Fruit fly (Drosophila melanogaster) whole organism, embryonic: ENCODE results near the gene nst.
A peak's percentile ranks its signal among the peaks of the same experiment; 100 is the strongest.

ENCODE experiments used
- ATbp ChIP-seq: fragments of 200-800 bp; sonication (Bioruptor generic); optimal IDR thresholded peaks from 2 replicates; lab custom pipeline; 2017; ENCODE audit warnings: missing biosample characterization, mild to moderate bottlenecking, missing genetic modification characterization, missing genetic modification reagents
- CG10147 ChIP-seq: fragments of 200-800 bp; sonication (Bioruptor generic); optimal IDR thresholded peaks from 2 replicates; lab custom pipeline; 2019; ENCODE audit warnings: missing biosample characterization, mild to moderate bottlenecking, missing genetic modification characterization, moderate library complexity
- CG10209 ChIP-seq: fragments of 200-800 bp; sonication (Bioruptor generic); optimal IDR thresholded peaks from 3 replicates; lab custom pipeline; 2017; ENCODE audit warnings: missing biosample characterization, mild to moderate bottlenecking, missing genetic modification characterization, missing genetic modification reagents
- CG11696 ChIP-seq: fragments of 200-800 bp; sonication (Bioruptor generic); IDR thresholded peaks from 2 replicates; pipeline ENCODE4 v1.3.6; 2022; ENCODE audit warnings: missing biosample characterization, missing genetic modification characterization
- CG13775 ChIP-seq: fragments of 200-800 bp; sonication (Bioruptor generic); optimal IDR thresholded peaks from 3 replicates; lab custom pipeline; 2017; ENCODE audit warnings: missing biosample characterization, mild to moderate bottlenecking, missing genetic modification characterization
- CG14860 ChIP-seq: fragments of 200-800 bp; sonication (Bioruptor generic); IDR thresholded peaks from 3 replicates; pipeline ENCODE4 v1.3.6; 2022; ENCODE audit warnings: missing biosample characterization, missing genetic modification characterization; ENCODE audit not compliant: partially characterized antibody
- CG16863 ChIP-seq: fragments of 200-800 bp; sonication (Bioruptor generic); optimal IDR thresholded peaks from 3 replicates; lab custom pipeline; 2016; ENCODE audit warnings: missing biosample characterization, missing genetic modification characterization
- CG18476 ChIP-seq: fragments of 200-800 bp; sonication (Bioruptor generic); optimal IDR thresholded peaks from 2 replicates; lab custom pipeline; 2016; ENCODE audit warnings: missing biosample characterization, mild to moderate bottlenecking, missing genetic modification characterization
- CG2678 ChIP-seq: fragments of 200-800 bp; sonication (Bioruptor generic); optimal IDR thresholded peaks from 3 replicates; lab custom pipeline; 2019; ENCODE audit warnings: missing biosample characterization, mild to moderate bottlenecking, missing genetic modification characterization, moderate library complexity
- CG2712 ChIP-seq: fragments of 200-800 bp; optimal IDR thresholded peaks from 3 replicates; lab custom pipeline; 2019; ENCODE audit warnings: missing biosample characterization, mild to moderate bottlenecking, missing genetic modification characterization, moderate library complexity
- CG31388 ChIP-seq: fragments of 200-800 bp; sonication (Bioruptor generic); optimal IDR thresholded peaks from 2 replicates; lab custom pipeline; 2016; ENCODE audit warnings: missing biosample characterization, missing genetic modification characterization
- CG3726 ChIP-seq: fragments of 200-800 bp; sonication (Bioruptor generic); IDR thresholded peaks from 3 replicates; pipeline ENCODE4, ENCODE4 v1.3.6; 2022; ENCODE audit warnings: missing biosample characterization, missing genetic modification characterization
- CG4328 ChIP-seq: fragments of 200-800 bp; sonication (Bioruptor generic); optimal IDR thresholded peaks from 3 replicates; lab custom pipeline; 2017; ENCODE audit warnings: missing biosample characterization, missing genetic modification reagents, missing genetic modification characterization
- CG43689 ChIP-seq: fragments of 200-800 bp; sonication (Bioruptor generic); IDR thresholded peaks from 2 replicates; pipeline ENCODE4 v1.3.6; 2022; ENCODE audit warnings: missing biosample characterization, missing genetic modification characterization
- CG4424 ChIP-seq: fragments of 200-800 bp; sonication (Bioruptor generic); optimal IDR thresholded peaks from 3 replicates; lab custom pipeline; 2016; ENCODE audit warnings: missing biosample characterization, missing genetic modification characterization
- CG4617 ChIP-seq: fragments of 200-800 bp; sonication (Bioruptor generic); optimal IDR thresholded peaks from 3 replicates; lab custom pipeline; 2016; ENCODE audit warnings: missing biosample characterization, missing genetic modification characterization, borderline replicate concordance
- CG4707 ChIP-seq: fragments of 200-800 bp; sonication (Bioruptor generic); optimal IDR thresholded peaks from 2 replicates; lab custom pipeline; 2018; ENCODE audit warnings: missing biosample characterization, mild to moderate bottlenecking, missing genetic modification characterization, moderate library complexity
- CG4854 ChIP-seq: fragments of 200-800 bp; sonication (Bioruptor generic); optimal IDR thresholded peaks from 2 replicates; lab custom pipeline; 2016; ENCODE audit warnings: missing biosample characterization, missing genetic modification characterization, inconsistent platforms
- CG8359 ChIP-seq: fragments of 200-800 bp; sonication (Bioruptor generic); optimal IDR thresholded peaks from 2 replicates; lab custom pipeline; 2017; ENCODE audit warnings: missing biosample characterization, mild to moderate bottlenecking, missing genetic modification characterization, borderline replicate concordance
- CG9609 ChIP-seq: fragments of 200-800 bp; sonication (Bioruptor generic); optimal IDR thresholded peaks from 3 replicates; lab custom pipeline; 2016; ENCODE audit warnings: missing biosample characterization, missing genetic modification characterization
- CG9797 ChIP-seq: fragments of 200-800 bp; sonication (Bioruptor generic); optimal IDR thresholded peaks from 3 replicates; lab custom pipeline; 2018; ENCODE audit warnings: missing biosample characterization, mild to moderate bottlenecking, missing genetic modification characterization
- CTCF ChIP-seq: fragments of 200-800 bp; sonication (Bioruptor generic); optimal IDR thresholded peaks from 2 replicates; lab custom pipeline; 2017; ENCODE audit warnings: missing biosample characterization, mild to moderate bottlenecking, missing genetic modification characterization, moderate library complexity
- Dref ChIP-seq: fragments of 200-800 bp; sonication (Bioruptor generic); IDR thresholded peaks from 2 replicates; pipeline ENCODE4 v1.3.6; 2022; ENCODE audit warnings: missing biosample characterization, missing genetic modification characterization
- Ets65A ChIP-seq: fragments of 200-800 bp; sonication (Bioruptor generic); peaks from one replicate; lab custom pipeline; 2016; ENCODE audit warnings: missing biosample characterization, missing genetic modification characterization
- Ets97D ChIP-seq: fragments of 200-800 bp; sonication (Bioruptor generic); optimal IDR thresholded peaks from 3 replicates; lab custom pipeline; 2016; ENCODE audit warnings: missing biosample characterization, missing genetic modification characterization
- GATAe ChIP-seq: fragments of 200-800 bp; sonication (Bioruptor generic); conservative IDR thresholded peaks from 2 replicates; pipeline ENCODE4 v1.3.6; 2022; ENCODE audit warnings: missing biosample characterization, missing genetic modification characterization
- HHEX ChIP-seq: fragments of 200-800 bp; sonication (Bioruptor generic); optimal IDR thresholded peaks from 3 replicates; lab custom pipeline; 2017; ENCODE audit warnings: missing biosample characterization, mild to moderate bottlenecking, missing genetic modification characterization, missing genetic modification reagents
- Myb ChIP-seq: fragments of 200-800 bp; sonication (Bioruptor generic); optimal IDR thresholded peaks from 2 replicates; lab custom pipeline; 2016; ENCODE audit warnings: missing biosample characterization, missing genetic modification characterization
- br ChIP-seq: fragments of >200 bp; optimal IDR thresholded peaks from 2 replicates; lab custom pipeline; 2017
- cg ChIP-seq: fragments of 200-800 bp; sonication (Bioruptor generic); optimal IDR thresholded peaks from 3 replicates; lab custom pipeline; 2019; ENCODE audit warnings: missing biosample characterization, mild to moderate bottlenecking, missing genetic modification characterization, moderate library complexity
- croc ChIP-seq: fragments of 200-800 bp; sonication (Bioruptor generic); conservative IDR thresholded peaks from 3 replicates; pipeline ENCODE4 v1.3.6; 2022; ENCODE audit warnings: missing biosample characterization, missing genetic modification characterization
- dati ChIP-seq: fragments of 200-800 bp; sonication (Bioruptor generic); IDR thresholded peaks from 2 replicates; pipeline ENCODE4 v1.3.6; 2022; ENCODE audit warnings: missing biosample characterization, missing genetic modification characterization
- dpn ChIP-seq, 2 experiments: fragments of 200-800 bp; sonication (Bioruptor generic); optimal IDR thresholded peaks; 3 replicates each; lab custom pipeline; 2016; ENCODE audit warnings: missing biosample characterization in 2 of 2, missing genetic modification characterization in 2 of 2
- eyg ChIP-seq: fragments of 200-800 bp; sonication (Bioruptor generic); optimal IDR thresholded peaks from 3 replicates; lab custom pipeline; 2016; ENCODE audit warnings: missing biosample characterization, missing genetic modification characterization
- fd64A ChIP-seq: fragments of 200-800 bp; sonication (Bioruptor generic); optimal IDR thresholded peaks from 3 replicates; lab custom pipeline; 2018; ENCODE audit warnings: missing biosample characterization, mild to moderate bottlenecking, missing genetic modification characterization
- fd96Cb ChIP-seq: fragments of 200-800 bp; sonication (Bioruptor generic); optimal IDR thresholded peaks from 2 replicates; lab custom pipeline; 2018; ENCODE audit warnings: missing biosample characterization, mild to moderate bottlenecking, missing genetic modification characterization, moderate library complexity
- gsb ChIP-seq: fragments of 200-800 bp; sonication (Bioruptor generic); IDR thresholded peaks from 2 replicates; pipeline ENCODE4 v1.3.6; 2022; ENCODE audit warnings: missing biosample characterization, missing genetic modification characterization
- gt ChIP-seq: fragments of 200-800 bp; sonication (Bioruptor generic); IDR thresholded peaks from 2 replicates; pipeline ENCODE4 v1.3.6; 2022; ENCODE audit warnings: missing biosample characterization, missing genetic modification characterization
- h ChIP-seq: fragments of >200 bp; optimal IDR thresholded peaks from 2 replicates; lab custom pipeline; 2017
- ham ChIP-seq: fragments of 200-800 bp; sonication (Bioruptor generic); IDR thresholded peaks from 2 replicates; pipeline ENCODE4 v1.3.6; 2022; ENCODE audit warnings: missing biosample characterization, missing genetic modification characterization
- mam ChIP-seq: fragments of 200-800 bp; sonication (Bioruptor generic); optimal IDR thresholded peaks from 3 replicates; lab custom pipeline; 2016; ENCODE audit warnings: missing biosample characterization, missing genetic modification characterization
- pho ChIP-seq: fragments of 200-800 bp; sonication (Bioruptor generic); optimal IDR thresholded peaks from 2 replicates; lab custom pipeline; 2016; ENCODE audit warnings: missing biosample characterization, missing genetic modification characterization
- pzg ChIP-seq: fragments of 200-800 bp; sonication (Bioruptor generic); optimal IDR thresholded peaks from 3 replicates; lab custom pipeline; 2018; ENCODE audit warnings: missing biosample characterization, mild to moderate bottlenecking, missing genetic modification characterization, moderate library complexity
- schlank ChIP-seq: fragments of 200-800 bp; sonication (Bioruptor generic); optimal IDR thresholded peaks from 2 replicates; lab custom pipeline; 2018; ENCODE audit warnings: missing biosample characterization, mild to moderate bottlenecking, missing genetic modification characterization
- slbo ChIP-seq: fragments of 200-800 bp; sonication (Bioruptor generic); IDR thresholded peaks from 2 replicates; pipeline ENCODE4 v1.3.6; 2022; ENCODE audit warnings: missing biosample characterization, missing genetic modification characterization
- slou ChIP-seq: fragments of 200-800 bp; sonication (Bioruptor generic); optimal IDR thresholded peaks from 3 replicates; lab custom pipeline; 2016; ENCODE audit warnings: missing biosample characterization, missing genetic modification characterization
- sna ChIP-seq: fragments of 200-800 bp; sonication (Bioruptor generic); IDR thresholded peaks from 2 replicates; pipeline ENCODE4 v1.3.6; 2022; ENCODE audit warnings: missing biosample characterization, missing genetic modification characterization; ENCODE audit not compliant: partially characterized antibody
- sqz ChIP-seq: fragments of 200-800 bp; sonication (Bioruptor generic); optimal IDR thresholded peaks from 3 replicates; lab custom pipeline; 2018; ENCODE audit warnings: missing biosample characterization, mild to moderate bottlenecking, missing genetic modification characterization
- tio ChIP-seq: fragments of 200-800 bp; sonication (Bioruptor generic); optimal IDR thresholded peaks from 2 replicates; lab custom pipeline; 2017; ENCODE audit warnings: missing biosample characterization, missing genetic modification characterization, inconsistent platforms
- ttk ChIP-seq: fragments of 200-800 bp; sonication (Bioruptor generic); IDR thresholded peaks from 2 replicates; pipeline ENCODE4 v2.1.2; 2022; ENCODE audit warnings: missing biosample characterization, missing genetic modification characterization
- unc-4 ChIP-seq: fragments of 200-800 bp; sonication (Bioruptor generic); IDR thresholded peaks from 2 replicates; pipeline ENCODE4 v1.3.6; 2022; ENCODE audit warnings: missing biosample characterization, missing genetic modification characterization; ENCODE audit not compliant: partially characterized antibody
- zf30C ChIP-seq: fragments of 200-800 bp; sonication (Bioruptor generic); optimal IDR thresholded peaks from 3 replicates; lab custom pipeline; 2018; ENCODE audit warnings: missing biosample characterization, mild to moderate bottlenecking, missing genetic modification characterization

nst gene

dm6 chr3L:12529431-12530007 lies 452 bp downstream of the nst start (continued):
- no peak for TF ChIP-seq zf30C
- no peak for TF ChIP-seq CG14860 (GFP tag; lab: Robert Waterston, UW)
- TF ChIP-seq CG4707: peak; percentile 19
- peak; percentile 26 for TF ChIP-seq mam
- no peak for TF ChIP-seq ham (GFP tag; lab: Robert Waterston, UW)
- no peak for TF ChIP-seq CG10209 (GFP tag; lab: Kevin White, UChicago)
- peak; percentile 6 for TF ChIP-seq CG16863 (GFP tag; lab: Kevin White, UChicago)
- TF ChIP-seq CG13775 (GFP tag; lab: Kevin White, UChicago): peak; percentile 15
- no peak for TF ChIP-seq CG18476
- peak; percentile 29 to 34 for TF ChIP-seq dpn (GFP tag; optimal IDR thresholded peaks at IDR 0.05; lab: Kevin White, UChicago)
- no peak for TF ChIP-seq CG4328 (GFP tag; lab: Kevin White, UChicago)
- TF ChIP-seq schlank (tag; lab: Kevin White, UChicago): no peak
- TF ChIP-seq fd64A (GFP tag; lab: Kevin White, UChicago): peak; percentile 0
- TF ChIP-seq ATbp (GFP tag; lab: Kevin White, UChicago): peak; percentile 40
- peak; percentile 61 for TF ChIP-seq cg
- TF ChIP-seq tio (GFP tag; lab: Kevin White, UChicago): no peak
- peak; percentile 47 for TF ChIP-seq slbo
- no peak; the same call in 2 of the 3 replicates for TF ChIP-seq croc (GFP tag; lab: Robert Waterston, UW)
- no peak for TF ChIP-seq br (lab: Kevin White, UChicago)
- no peak for TF ChIP-seq pho
- TF ChIP-seq CG8359 (GFP tag; lab: Kevin White, UChicago): peak; percentile 30
- TF ChIP-seq ttk: peak; percentile 50; the same call in 1 of the 2 replicates
- peak; percentile 15 for TF ChIP-seq CTCF
- peak; percentile 58 for TF ChIP-seq CG2678 (tag; lab: Kevin White, UChicago)
- peak; percentile 60 for TF ChIP-seq CG2712 (tag; lab: Kevin White, UChicago)
- TF ChIP-seq CG10147 (GFP tag; lab: Kevin White, UChicago): no peak
- peak; percentile 97 for TF ChIP-seq CG11696 (GFP tag; lab: Robert Waterston, UW)
- TF ChIP-seq fd96Cb (tag; lab: Kevin White, UChicago): peak; percentile 42
- peak; percentile 60 for TF ChIP-seq CG4424
- peak; percentile 35; the same call in 1 of the 3 replicates for TF ChIP-seq CG3726
- TF ChIP-seq CG4617 (GFP tag; lab: Kevin White, UChicago): no peak
- no peak for TF ChIP-seq gsb
- 0 out of 2 replicates have a peak, but pooled peaks have one; percentile 38 for TF ChIP-seq dati (GFP tag; lab: Robert Waterston, UW)
- no peak for TF ChIP-seq Myb (GFP tag; lab: Kevin White, UChicago)
- TF ChIP-seq HHEX (GFP tag; lab: Kevin White, UChicago): peak; percentile 10
- TF ChIP-seq Ets97D (GFP tag; lab: Kevin White, UChicago): no peak
- no peak for TF ChIP-seq slou (GFP tag; lab: Kevin White, UChicago)
- no peak for TF ChIP-seq CG43689
- no peak for TF ChIP-seq Ets65A (GFP tag; lab: Kevin White, UChicago)
- TF ChIP-seq unc-4 (GFP tag; lab: Robert Waterston, UW): no peak
- peak; percentile 12 for TF ChIP-seq eyg (GFP tag; lab: Kevin White, UChicago)
- no peak for TF ChIP-seq CG31388 (GFP tag; lab: Kevin White, UChicago)
- TF ChIP-seq pzg: no peak
- TF ChIP-seq h: no peak
- no peak for TF ChIP-seq Dref
- TF ChIP-seq CG9609: no peak
- TF ChIP-seq gt (GFP tag; lab: Robert Waterston, UW): no peak
- TF ChIP-seq GATAe (GFP tag; lab: Robert Waterston, UW): no peak; the same call in 1 of the 2 replicates
- TF ChIP-seq sna (GFP tag; lab: Robert Waterston, UW): no peak
- no peak for TF ChIP-seq CG4854 (GFP tag; lab: Kevin White, UChicago)
- TF ChIP-seq CG9797 (GFP tag; lab: Kevin White, UChicago): no peak
- TF ChIP-seq sqz (GFP tag; lab: Kevin White, UChicago): peak; percentile 55
